Fruit fly (Drosophila melanogaster) whole organism, prepupa: ENCODE data around the gene Acbp1.

Experiments
- CG4318 ChIP-seq: fragments of 200-800 bp; sonication (Bioruptor generic); optimal IDR thresholded peaks from 3 replicates; lab custom pipeline; 2017; ENCODE audit warnings: missing biosample characterization, mild to moderate bottlenecking, missing genetic modification characterization
- CG6163 ChIP-seq: fragments of 200-800 bp; sonication (Bioruptor generic); IDR thresholded peaks from 3 replicates; pipeline ENCODE4 v1.3.6; 2022; ENCODE audit warnings: missing biosample characterization, missing genetic modification characterization
- CG6276 ChIP-seq: fragments of 200-800 bp; sonication (Bioruptor generic); optimal IDR thresholded peaks from 2 replicates; lab custom pipeline; 2017; ENCODE audit warnings: missing biosample characterization, mild to moderate bottlenecking, missing genetic modification characterization
- Eip78C ChIP-seq: fragments of 200-800 bp; sonication (Bioruptor generic); peaks from one replicate; lab custom pipeline; 2016; ENCODE audit warnings: missing biosample characterization, missing genetic modification characterization
- Eip93F ChIP-seq: fragments of 200-800 bp; sonication (Bioruptor generic); optimal IDR thresholded peaks from 2 replicates; lab custom pipeline; 2016; ENCODE audit warnings: missing biosample characterization, mild to moderate bottlenecking, missing genetic modification characterization
- Gug ChIP-seq: fragments of 200-800 bp; sonication (Bioruptor generic); IDR thresholded peaks from 2 replicates; pipeline ENCODE4 v1.3.6; 2022; ENCODE audit warnings: missing biosample characterization, missing genetic modification characterization
- Hr38 ChIP-seq: sonication (Bioruptor generic); optimal IDR thresholded peaks from 2 replicates; lab custom pipeline; 2016; ENCODE audit warnings: missing biosample characterization, missing genetic modification characterization
- Lpt ChIP-seq: fragments of 200-800 bp; sonication (Bioruptor generic); optimal IDR thresholded peaks from 3 replicates; lab custom pipeline; 2016; ENCODE audit warnings: missing biosample characterization, missing genetic modification characterization
- OdsH ChIP-seq: fragments of 200-800 bp; sonication (Bioruptor generic); optimal IDR thresholded peaks from 3 replicates; lab custom pipeline; 2016; ENCODE audit warnings: missing biosample characterization, missing genetic modification characterization
- Sox14 ChIP-seq: fragments of 200-800 bp; sonication (Bioruptor generic); optimal IDR thresholded peaks from 3 replicates; lab custom pipeline; 2016; ENCODE audit warnings: missing biosample characterization, missing genetic modification characterization
- dac ChIP-seq: fragments of 200-800 bp; sonication (Bioruptor generic); optimal IDR thresholded peaks from 2 replicates; lab custom pipeline; 2017; ENCODE audit warnings: missing biosample characterization, mild to moderate bottlenecking, missing genetic modification characterization
- lz ChIP-seq: fragments of 200-800 bp; sonication (Bioruptor generic); optimal IDR thresholded peaks from 3 replicates; lab custom pipeline; 2016; ENCODE audit warnings: missing biosample characterization, missing genetic modification characterization
- ss ChIP-seq, 2 experiments: fragments of 200-800 bp; sonication (Bioruptor generic); optimal IDR thresholded peaks; 2 replicates in 1 of 2; 3 replicates in 1 of 2; lab custom pipeline; 2017 to 2018; ENCODE audit warnings: mild to moderate bottlenecking in 2 of 2, missing biosample characterization in 2 of 2, missing genetic modification characterization in 2 of 2, moderate library complexity in 1 of 2
- svp ChIP-seq: fragments of 200-800 bp; sonication (Bioruptor generic); peaks from one replicate; lab custom pipeline; 2016; ENCODE audit warnings: missing biosample characterization, missing genetic modification characterization

DNA sequence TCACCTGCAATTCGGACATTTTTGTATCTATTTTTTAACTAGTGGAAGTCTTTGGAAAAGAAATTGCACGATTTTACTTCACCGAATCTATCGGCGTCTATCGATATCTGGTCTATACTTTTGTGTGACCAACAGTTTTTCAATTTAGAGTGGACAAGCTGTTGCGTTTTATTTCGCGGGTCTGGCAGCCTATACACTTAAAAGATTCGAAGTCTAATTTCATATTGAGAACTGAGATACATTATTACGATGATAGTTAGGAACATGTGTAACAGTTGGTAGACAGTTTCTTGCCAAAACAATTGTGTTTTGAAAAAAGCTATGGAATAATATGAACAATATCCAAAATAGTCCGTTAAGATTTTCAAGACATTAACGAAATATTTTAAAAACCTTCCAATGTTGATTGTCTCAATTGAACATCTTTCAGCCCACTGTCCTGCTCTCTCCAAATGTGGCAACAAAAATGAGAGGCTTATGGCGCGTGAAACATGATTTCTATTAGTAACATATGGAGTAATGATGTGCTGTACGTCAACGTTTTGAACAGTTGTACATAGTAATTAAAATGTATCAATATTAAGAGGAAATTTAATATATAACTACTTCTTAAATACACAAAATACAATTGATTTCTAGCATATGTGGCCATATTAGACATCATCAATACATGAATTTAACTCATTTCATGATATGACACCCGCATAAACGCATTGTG, at the start of gene Acbp1:
- peak; percentile 96 for TF ChIP-seq Eip93F
- peak; percentile 98 for TF ChIP-seq CG6276 (GFP tag; lab: Kevin White, UChicago)
- TF ChIP-seq CG4318 (GFP tag; lab: Kevin White, UChicago), result peak; percentile 89
- TF ChIP-seq ss (GFP tag; optimal IDR thresholded peaks at IDR 0.05; lab: Kevin White, UChicago), result peak; percentile 97 to 98
- TF ChIP-seq Hr38 (GFP tag; lab: Kevin White, UChicago), result peak; percentile 69
- TF ChIP-seq Sox14 (GFP tag; lab: Kevin White, UChicago), result peak; percentile 97
- TF ChIP-seq svp (GFP tag; lab: Kevin White, UChicago), result peak; percentile 98
- peak; percentile 99 for TF ChIP-seq Eip78C (GFP tag; lab: Kevin White, UChicago)
- peak; percentile 93 for TF ChIP-seq dac (GFP tag; lab: Kevin White, UChicago)
- peak; percentile 94 for TF ChIP-seq OdsH
- TF ChIP-seq CG6163 (GFP tag; lab: Robert Waterston, UW), result peak; percentile 95
- TF ChIP-seq lz (GFP tag; lab: Kevin White, UChicago), result peak; percentile 93
- TF ChIP-seq Lpt, result peak; percentile 95
- peak; percentile 91 for TF ChIP-seq Gug
